ENCODE assay signal across 2 fruit fly cellular contexts in genomic region chr3L:17846982-17847355, dm6.
A peak's percentile ranks its signal among the peaks of the same experiment; 100 is the strongest.
TF ChIP-seq lines count a peak whose summit lies in the region.

No protein-coding gene starts in this region.

TF ChIP-seq in whole organism, embryonic, 481 proteins besides CTCF, POLR2A, EP300 and RAD21 (continued from another document and continues in another):
- TF ChIP-seq ind (GFP tag; optimal IDR thresholded peaks at IDR 0.05; lab: Kevin White, UChicago) (no peak), ttk (GFP tag; IDR thresholded peaks at IDR 0.05; lab: Robert Waterston, UW) (no peak), Ets65A (GFP tag; lab: Kevin White, UChicago) (no peak), trh (GFP tag; optimal IDR thresholded peaks at IDR 0.05; lab: Kevin White, UChicago) (no peak), zfh1 (GFP tag; IDR thresholded peaks at IDR 0.05; lab: Robert Waterston, UW) (no peak), CrebB (tag; optimal IDR thresholded peaks at IDR 0.05; lab: Kevin White, UChicago) (no peak), Lhr (GFP tag; optimal IDR thresholded peaks at IDR 0.05; lab: Kevin White, UChicago) (no peak), croc (GFP tag; conservative IDR thresholded peaks at IDR 0.05; lab: Robert Waterston, UW) (no peak), cg (GFP tag; optimal IDR thresholded peaks at IDR 0.05; lab: Kevin White, UChicago) (no peak), CG31224 (GFP tag; IDR thresholded peaks at IDR 0.05; lab: Robert Waterston, UW) (no peak), Trl (optimal IDR thresholded peaks at IDR 0.05; lab: Kevin White, UChicago) (no peak), Trl (GFP tag; optimal IDR thresholded peaks at IDR 0.05; lab: Kevin White, UChicago) (no peak), CG12155 (GFP tag; optimal IDR thresholded peaks at IDR 0.05; lab: Kevin White, UChicago) (no peak), odd (GFP tag; optimal IDR thresholded peaks at IDR 0.05; lab: Kevin White, UChicago) (no peak), CG42726 (GFP tag; IDR thresholded peaks at IDR 0.05; lab: Robert Waterston, UW; ENCODE audit: partially characterized antibody) (peak; percentile 78), CG17361 (GFP tag; IDR thresholded peaks at IDR 0.05; lab: Robert Waterston, UW) (no peak), BtbVII (GFP tag; optimal IDR thresholded peaks at IDR 0.05; lab: Kevin White, UChicago) (no peak), CG12744 (GFP tag; optimal IDR thresholded peaks at IDR 0.05; lab: Kevin White, UChicago) (no peak), CG2199 (GFP tag; IDR thresholded peaks at IDR 0.05; lab: Robert Waterston, UW) (no peak), PHDP (tag; optimal IDR thresholded peaks at IDR 0.05; lab: Kevin White, UChicago) (no peak), CG17359 (tag; optimal IDR thresholded peaks at IDR 0.05; lab: Kevin White, UChicago) (no peak), CG17612 (GFP tag; IDR thresholded peaks at IDR 0.05; lab: Robert Waterston, UW) (no peak), kah (GFP tag; optimal IDR thresholded peaks at IDR 0.05; lab: Kevin White, UChicago) (no peak), ato (GFP tag; IDR thresholded peaks at IDR 0.05; lab: Robert Waterston, UW; ENCODE audit: partially characterized antibody) (peak; percentile 71), sens (GFP tag; lab: Kevin White, UChicago) (peak; percentile 76), CG11504 (tag; optimal IDR thresholded peaks at IDR 0.05; lab: Kevin White, UChicago) (no peak), Xbp1 (GFP tag; optimal IDR thresholded peaks at IDR 0.05; lab: Kevin White, UChicago) (peak; percentile 5), Dref (GFP tag; IDR thresholded peaks at IDR 0.05; lab: Robert Waterston, UW) (peak; percentile 74), CG33557 (GFP tag; optimal IDR thresholded peaks at IDR 0.05; lab: Kevin White, UChicago) (no peak), hkb (optimal IDR thresholded peaks at IDR 0.05; lab: Kevin White, UChicago) (no peak), hkb (GFP tag; IDR thresholded peaks at IDR 0.05; lab: Robert Waterston, UW) (no peak), toy (GFP tag; IDR thresholded peaks at IDR 0.05; lab: Robert Waterston, UW) (no peak), nmo (GFP tag; optimal IDR thresholded peaks at IDR 0.05; lab: Kevin White, UChicago) (no peak), CG7786 (GFP tag; optimal IDR thresholded peaks at IDR 0.05; lab: Kevin White, UChicago) (no peak), MBD-R2 (GFP tag; IDR thresholded peaks at IDR 0.05; lab: Robert Waterston, UW) (peak; percentile 29; the same call in 1 of the 2 replicates), esg (GFP tag; conservative IDR thresholded peaks at IDR 0.05; lab: Robert Waterston, UW) (no peak), tup (GFP tag; optimal IDR thresholded peaks at IDR 0.05; lab: Kevin White, UChicago) (no peak), Opbp (GFP tag; IDR thresholded peaks at IDR 0.05; lab: Robert Waterston, UW; ENCODE audit: partially characterized antibody) (peak; percentile 84; the same call in 2 of the 3 replicates), corto (GFP tag; optimal IDR thresholded peaks at IDR 0.05; lab: Kevin White, UChicago) (no peak), dati (GFP tag; IDR thresholded peaks at IDR 0.05; lab: Robert Waterston, UW) (no peak), Hmx (GFP tag; optimal IDR thresholded peaks at IDR 0.05; lab: Kevin White, UChicago) (no peak), GATAe (GFP tag; conservative IDR thresholded peaks at IDR 0.05; lab: Robert Waterston, UW) (no peak), NK7.1 (GFP tag; optimal IDR thresholded peaks at IDR 0.05; lab: Kevin White, UChicago) (no peak), CG18599 (GFP tag; optimal IDR thresholded peaks at IDR 0.05; lab: Kevin White, UChicago) (no peak), CG3838 (GFP tag; optimal IDR thresholded peaks at IDR 0.05; lab: Kevin White, UChicago) (no peak), CG6175 (GFP tag; IDR thresholded peaks at IDR 0.05; lab: Robert Waterston, UW) (no peak), CG30431 (GFP tag; optimal IDR thresholded peaks at IDR 0.05; lab: Kevin White, UChicago) (no peak), Nf-YC (tag; optimal IDR thresholded peaks at IDR 0.05; lab: Kevin White, UChicago) (no peak), CG34422 (GFP tag; IDR thresholded peaks at IDR 0.05; lab: Robert Waterston, UW) (peak; percentile 66), CG3407 (GFP tag; optimal IDR thresholded peaks at IDR 0.05; lab: Kevin White, UChicago) (no peak), fru (optimal IDR thresholded peaks at IDR 0.05; lab: Kevin White, UChicago) (no peak), nerfin-1 (tag; optimal IDR thresholded peaks at IDR 0.05; lab: Kevin White, UChicago) (no peak), Hr39 (optimal IDR thresholded peaks at IDR 0.05; lab: Kevin White, UChicago) (no peak), nau (GFP tag; optimal IDR thresholded peaks at IDR 0.05; lab: Kevin White, UChicago) (no peak), H2.0 (GFP tag; IDR thresholded peaks at IDR 0.05; lab: Robert Waterston, UW) (no peak), Adf1 (GFP tag; IDR thresholded peaks at IDR 0.05; lab: Robert Waterston, UW) (no peak), CG13624 (GFP tag; optimal IDR thresholded peaks at IDR 0.05; lab: Kevin White, UChicago) (no peak), MTF-1 (GFP tag; optimal IDR thresholded peaks at IDR 0.05; lab: Kevin White, UChicago; ENCODE audit: borderline replicate concordance) (no peak), gt (GFP tag; IDR thresholded peaks at IDR 0.05; lab: Robert Waterston, UW) (no peak), CG31388 (GFP tag; optimal IDR thresholded peaks at IDR 0.05; lab: Kevin White, UChicago) (no peak), CG4854 (GFP tag; optimal IDR thresholded peaks at IDR 0.05; lab: Kevin White, UChicago) (no peak), tx (GFP tag; optimal IDR thresholded peaks at IDR 0.05; lab: Kevin White, UChicago) (no peak), CG11696 (GFP tag; IDR thresholded peaks at IDR 0.05; lab: Robert Waterston, UW) (no peak), Ada2b (GFP tag; IDR thresholded peaks at IDR 0.05; lab: Robert Waterston, UW) (no peak), lilli (GFP tag; optimal IDR thresholded peaks at IDR 0.05; lab: Kevin White, UChicago) (no peak), MESR4 (GFP tag; optimal IDR thresholded peaks at IDR 0.05; lab: Kevin White, UChicago) (peak; percentile 95), sens-2 (GFP tag; IDR thresholded peaks at IDR 0.05; lab: Robert Waterston, UW) (no peak), prd (optimal IDR thresholded peaks at IDR 0.05; lab: Kevin White, UChicago) (no peak), prd (GFP tag; IDR thresholded peaks at IDR 0.05; lab: Robert Waterston, UW) (no peak), E2f1 (GFP tag; IDR thresholded peaks at IDR 0.05; lab: Robert Waterston, UW) (no peak), CG4820 (GFP tag; optimal IDR thresholded peaks at IDR 0.05; lab: Kevin White, UChicago) (no peak)

TF ChIP-seq in whole organism, prepupa, 60 proteins besides CTCF, POLR2A, EP300 and RAD21 (continued from another document):
- TF ChIP-seq CG8632 (GFP tag; optimal IDR thresholded peaks at IDR 0.05; lab: Kevin White, UChicago) (no peak), CG15336 (GFP tag; IDR thresholded peaks at IDR 0.05; lab: Robert Waterston, UW) (no peak), Eip78C (GFP tag; lab: Kevin White, UChicago) (peak; percentile 46), dsx (GFP tag; optimal IDR thresholded peaks at IDR 0.05; lab: Kevin White, UChicago; ENCODE audit: poor library complexity, severe bottlenecking) (no peak), Lpt (GFP tag; optimal IDR thresholded peaks at IDR 0.05; lab: Kevin White, UChicago) (no peak), Sox14 (GFP tag; optimal IDR thresholded peaks at IDR 0.05; lab: Kevin White, UChicago) (no peak), Hr4 (GFP tag; optimal IDR thresholded peaks at IDR 0.05; lab: Kevin White, UChicago) (no peak), vri (GFP tag; optimal IDR thresholded peaks at IDR 0.05; lab: Kevin White, UChicago) (peak; percentile 87), CG11762 (GFP tag; optimal IDR thresholded peaks at IDR 0.05; lab: Kevin White, UChicago; ENCODE audit: insufficient read depth) (no peak)
